Fruit fly (Drosophila melanogaster) whole organism, embryonic: ENCODE data around the gene PH4alphaNE2.

Experiments used
- Atf-2 ChIP-seq: fragments of 200-800 bp; sonication (Bioruptor generic); optimal IDR thresholded peaks from 2 replicates; lab custom pipeline; 2016; ENCODE audit warnings: missing biosample characterization, missing genetic modification characterization
- Bgb ChIP-seq: fragments of 200-800 bp; sonication (Bioruptor generic); IDR thresholded peaks from 2 replicates; pipeline ENCODE4 v1.3.6; 2022; ENCODE audit warnings: missing biosample characterization, missing genetic modification characterization; ENCODE audit not compliant: partially characterized antibody
- CG11560 ChIP-seq: fragments of 200-800 bp; sonication (Bioruptor generic); IDR thresholded peaks from 3 replicates; pipeline ENCODE4 v1.3.6; 2022; ENCODE audit warnings: missing biosample characterization, missing genetic modification characterization
- CG11695 ChIP-seq: fragments of 200-800 bp; sonication (Bioruptor generic); IDR thresholded peaks from 3 replicates; pipeline ENCODE4 v1.3.6; 2022; ENCODE audit warnings: missing biosample characterization, missing genetic modification characterization
- CG12219 ChIP-seq: fragments of 200-800 bp; sonication (Bioruptor generic); optimal IDR thresholded peaks from 3 replicates; lab custom pipeline; 2018; ENCODE audit warnings: missing biosample characterization, mild to moderate bottlenecking, missing genetic modification characterization
- CG12659 ChIP-seq: fragments of 200-800 bp; sonication (Bioruptor generic); optimal IDR thresholded peaks from 3 replicates; lab custom pipeline; 2017; ENCODE audit warnings: mild to moderate bottlenecking, missing biosample characterization, missing genetic modification reagents, missing genetic modification characterization
- CG18011 ChIP-seq: fragments of 200-800 bp; sonication (Bioruptor generic); optimal IDR thresholded peaks from 2 replicates; lab custom pipeline; 2017; ENCODE audit warnings: missing biosample characterization, missing genetic modification characterization, mild to moderate bottlenecking, moderate library complexity, missing genotype
- CG1832 ChIP-seq: fragments of 200-800 bp; sonication (Bioruptor generic); optimal IDR thresholded peaks from 2 replicates; lab custom pipeline; 2017; ENCODE audit warnings: missing biosample characterization, mild to moderate bottlenecking, missing genetic modification characterization, inconsistent platforms
- CG30020 ChIP-seq: fragments of 200-800 bp; optimal IDR thresholded peaks from 2 replicates; lab custom pipeline; 2019; ENCODE audit warnings: missing biosample characterization, mild to moderate bottlenecking, missing genetic modification characterization, moderate library complexity
- CG34224 ChIP-seq: fragments of 200-800 bp; sonication (Bioruptor generic); IDR thresholded peaks from 3 replicates; pipeline ENCODE4 v1.3.6; 2022; ENCODE audit warnings: missing biosample characterization, missing genetic modification characterization; ENCODE audit not compliant: partially characterized antibody
- CG5953 ChIP-seq: fragments of 200-800 bp; sonication (Bioruptor generic); IDR thresholded peaks from 2 replicates; pipeline ENCODE4 v1.3.6; 2022; ENCODE audit warnings: missing biosample characterization, missing genetic modification characterization
- CG6254 ChIP-seq: fragments of 200-800 bp; sonication (Bioruptor generic); optimal IDR thresholded peaks from 3 replicates; lab custom pipeline; 2017; ENCODE audit warnings: mild to moderate bottlenecking, missing biosample characterization, missing genetic modification reagents, missing genetic modification characterization
- CG7357 ChIP-seq: fragments of 200-800 bp; sonication (Bioruptor generic); IDR thresholded peaks from 3 replicates; pipeline ENCODE4 v1.3.6; 2022; ENCODE audit warnings: missing biosample characterization, missing genetic modification characterization
- CG7745 ChIP-seq: fragments of 200-800 bp; sonication (Bioruptor generic); optimal IDR thresholded peaks from 2 replicates; lab custom pipeline; 2018; ENCODE audit warnings: missing biosample characterization, mild to moderate bottlenecking, missing genetic modification characterization, moderate library complexity
- Dip3 ChIP-seq: fragments of 200-800 bp; sonication (Bioruptor generic); optimal IDR thresholded peaks from 3 replicates; lab custom pipeline; 2016; ENCODE audit warnings: missing biosample characterization, missing genetic modification characterization
- Dll ChIP-seq: fragments of 200-800 bp; sonication (Bioruptor generic); IDR thresholded peaks from 4 replicates; pipeline ENCODE4 v1.3.6; 2022; ENCODE audit warnings: missing biosample characterization, missing genetic modification characterization; ENCODE audit not compliant: partially characterized antibody
- E2f2 ChIP-seq: fragments of 200-800 bp; sonication (Bioruptor generic); IDR thresholded peaks from 2 replicates; pipeline ENCODE4 v1.3.6; 2022; ENCODE audit warnings: missing biosample characterization, missing genetic modification characterization
- Eip74EF ChIP-seq, 2 experiments: fragments of 200-800 bp in 1 of 2; fragments of >200 bp in 1 of 2; sonication (Bioruptor generic) in 1 of 2; optimal IDR thresholded peaks; 2 replicates each; lab custom pipeline; 2017 to 2019; ENCODE audit warnings: missing biosample characterization in 2 of 2, missing genetic modification characterization in 2 of 2, mild to moderate bottlenecking in 1 of 2, moderate library complexity in 1 of 2
- Hmr ChIP-seq: fragments of 200-800 bp; sonication (Bioruptor generic); optimal IDR thresholded peaks from 3 replicates; lab custom pipeline; 2017; ENCODE audit warnings: mild to moderate bottlenecking, missing biosample characterization, missing genetic modification reagents, missing genetic modification characterization
- Hr78 ChIP-seq, 2 experiments: fragments of 200-800 bp in 1 of 2; fragments of >200 bp in 1 of 2; sonication (Bioruptor generic) in 1 of 2; optimal IDR thresholded peaks; 2 replicates each; lab custom pipeline; 2017 to 2019; ENCODE audit warnings: missing biosample characterization in 2 of 2, missing genetic modification characterization in 2 of 2, mild to moderate bottlenecking in 1 of 2, moderate library complexity in 1 of 2
- Med ChIP-seq: fragments of 200-800 bp; sonication (Bioruptor generic); peaks from one replicate; lab custom pipeline; 2016; ENCODE audit warnings: missing biosample characterization, missing genetic modification characterization, mild to moderate bottlenecking, inconsistent platforms, moderate library complexity
- Meics ChIP-seq: fragments of 200-800 bp; sonication (Bioruptor generic); optimal IDR thresholded peaks from 2 replicates; lab custom pipeline; 2017; ENCODE audit warnings: missing biosample characterization, mild to moderate bottlenecking, missing genetic modification characterization
- Sox100B ChIP-seq: fragments of 200-800 bp; sonication (Bioruptor generic); optimal IDR thresholded peaks from 3 replicates; lab custom pipeline; 2018; ENCODE audit warnings: missing biosample characterization, mild to moderate bottlenecking, missing genetic modification characterization
- Trl ChIP-seq, 3 experiments: fragments of >200 bp in 2 of 3; fragments of 200-800 bp in 1 of 3; sonication (Bioruptor generic) in 1 of 3; optimal IDR thresholded peaks; 2 replicates in 1 of 3; 3 replicates in 2 of 3; lab custom pipeline; 2016 to 2017; ENCODE audit warnings: missing biosample characterization in 1 of 3, missing genetic modification characterization in 1 of 3
- YL-1 ChIP-seq: fragments of 200-800 bp; sonication (Bioruptor generic); optimal IDR thresholded peaks from 3 replicates; lab custom pipeline; 2017; ENCODE audit warnings: missing biosample characterization, mild to moderate bottlenecking, missing genetic modification characterization
- chinmo ChIP-seq: fragments of 200-800 bp; sonication (Bioruptor generic); IDR thresholded peaks from 4 replicates; pipeline ENCODE4 v1.3.6; 2022; ENCODE audit warnings: missing biosample characterization, missing genetic modification characterization; ENCODE audit not compliant: partially characterized antibody
- chn ChIP-seq: fragments of 200-800 bp; sonication (Bioruptor generic); optimal IDR thresholded peaks from 2 replicates; lab custom pipeline; 2016; ENCODE audit warnings: missing biosample characterization, missing genetic modification characterization
- ci ChIP-seq: fragments of 200-800 bp; sonication (Bioruptor generic); IDR thresholded peaks from 3 replicates; pipeline ENCODE4 v1.3.6; 2022; ENCODE audit warnings: missing biosample characterization, missing genetic modification characterization
- dpn ChIP-seq, 2 experiments: fragments of 200-800 bp; sonication (Bioruptor generic); optimal IDR thresholded peaks; 3 replicates each; lab custom pipeline; 2016; ENCODE audit warnings: missing biosample characterization in 2 of 2, missing genetic modification characterization in 2 of 2
- ewg ChIP-seq: fragments of 200-800 bp; sonication (Bioruptor generic); optimal IDR thresholded peaks from 3 replicates; lab custom pipeline; 2017; ENCODE audit warnings: mild to moderate bottlenecking, missing biosample characterization, missing genetic modification reagents, missing genetic modification characterization
- gcm ChIP-seq: fragments of 200-800 bp; sonication (Bioruptor generic); optimal IDR thresholded peaks from 2 replicates; lab custom pipeline; 2019; ENCODE audit warnings: missing biosample characterization, mild to moderate bottlenecking, missing genetic modification characterization, moderate library complexity
- gfzf ChIP-seq: fragments of 200-800 bp; sonication (Bioruptor generic); optimal IDR thresholded peaks from 2 replicates; lab custom pipeline; 2016; ENCODE audit warnings: missing biosample characterization, mild to moderate bottlenecking, missing genetic modification characterization, moderate library complexity
- gsb-n ChIP-seq: fragments of 200-800 bp; sonication (Bioruptor generic); optimal IDR thresholded peaks from 3 replicates; lab custom pipeline; 2018; ENCODE audit warnings: missing biosample characterization, mild to moderate bottlenecking, missing genetic modification characterization
- hkb ChIP-seq, 2 experiments: fragments of 200-800 bp in 1 of 2; fragments of >200 bp in 1 of 2; sonication (Bioruptor generic) in 1 of 2; IDR thresholded peaks in 1 of 2; optimal IDR thresholded peaks in 1 of 2; 2 replicates each; pipeline versions ENCODE4 v1.3.6 to Lab custom; 2017 to 2022; ENCODE audit warnings: missing biosample characterization in 1 of 2, missing genetic modification characterization in 1 of 2
- inv ChIP-seq: fragments of 200-800 bp; sonication (Bioruptor generic); IDR thresholded peaks from 2 replicates; pipeline ENCODE4 v1.3.6; 2022; ENCODE audit warnings: missing biosample characterization, missing genetic modification characterization; ENCODE audit not compliant: partially characterized antibody
- kni ChIP-seq: fragments of 200-800 bp; sonication (Bioruptor generic); optimal IDR thresholded peaks from 3 replicates; lab custom pipeline; 2017; ENCODE audit warnings: mild to moderate bottlenecking, missing biosample characterization, missing genetic modification reagents, missing genetic modification characterization
- mirr ChIP-seq: fragments of 200-800 bp; sonication (Bioruptor generic); optimal IDR thresholded peaks from 3 replicates; lab custom pipeline; 2018; ENCODE audit warnings: missing biosample characterization, mild to moderate bottlenecking, missing genetic modification characterization
- oc ChIP-seq: fragments of 200-800 bp; sonication (Bioruptor generic); optimal IDR thresholded peaks from 2 replicates; lab custom pipeline; 2018; ENCODE audit warnings: missing biosample characterization, mild to moderate bottlenecking, missing genetic modification characterization, moderate library complexity
- odd ChIP-seq: fragments of 200-800 bp; sonication (Bioruptor generic); optimal IDR thresholded peaks from 2 replicates; lab custom pipeline; 2017; ENCODE audit warnings: missing biosample characterization, mild to moderate bottlenecking, missing genetic modification characterization
- p53 ChIP-seq: fragments of 200-800 bp; sonication (Bioruptor generic); optimal IDR thresholded peaks from 2 replicates; lab custom pipeline; 2016; ENCODE audit warnings: missing biosample characterization, missing genetic modification characterization
- sens ChIP-seq: fragments of 200-800 bp; sonication (Bioruptor generic); peaks from one replicate; lab custom pipeline; 2016; ENCODE audit warnings: missing biosample characterization, missing genetic modification characterization
- so ChIP-seq: fragments of 200-800 bp; sonication (Bioruptor generic); IDR thresholded peaks from 3 replicates; pipeline ENCODE4 v1.3.6; 2022; ENCODE audit warnings: missing biosample characterization, missing genetic modification characterization
- tin ChIP-seq: fragments of 200-800 bp; sonication (Bioruptor generic); optimal IDR thresholded peaks from 3 replicates; lab custom pipeline; 2016; ENCODE audit warnings: missing biosample characterization, missing genetic modification characterization
- wdn ChIP-seq: fragments of 200-800 bp; sonication (Bioruptor generic); IDR thresholded peaks from 2 replicates; pipeline ENCODE4 v1.3.6; 2022; ENCODE audit warnings: missing biosample characterization, missing genetic modification characterization
- wek ChIP-seq: fragments of 200-800 bp; sonication (Bioruptor generic); optimal IDR thresholded peaks from 3 replicates; lab custom pipeline; 2018; ENCODE audit warnings: missing biosample characterization, mild to moderate bottlenecking, missing genetic modification characterization, moderate library complexity
- zen2 ChIP-seq: fragments of 200-800 bp; sonication (Bioruptor generic); IDR thresholded peaks from 3 replicates; pipeline ENCODE4 v1.3.6; 2022; ENCODE audit warnings: missing biosample characterization, missing genetic modification characterization; ENCODE audit not compliant: partially characterized antibody

The PH4alphaNE2 gene

dm6 chr3R:30465775-30466494 lies 46.1 kb downstream of the PH4alphaNE2 start, which contains the start of gene PH4alphaEFB (continued):
- TF ChIP-seq chinmo (GFP tag; lab: Robert Waterston, UW) (peak; percentile 56; the same call in 1 of the 4 replicates), hkb (optimal IDR thresholded peaks at IDR 0.05; lab: Kevin White, UChicago) (no peak), hkb (GFP tag; IDR thresholded peaks at IDR 0.05; lab: Robert Waterston, UW) (peak; percentile 34; the same call in 1 of the 2 replicates), CG12219 (GFP tag; lab: Kevin White, UChicago) (no peak), CG30020 (peak; percentile 7), ci (peak; percentile 68; the same call in 2 of the 3 replicates), Sox100B (GFP tag; lab: Kevin White, UChicago) (no peak), Bgb (peak; percentile 47; the same call in 1 of the 2 replicates), CG7745 (tag; lab: Kevin White, UChicago) (no peak), Dll (GFP tag; lab: Robert Waterston, UW) (peak; percentile 22; the same call in 1 of the 4 replicates), wdn (no peak), CG11560 (tag; lab: Robert Waterston, UW) (no peak), CG7357 (GFP tag; lab: Robert Waterston, UW) (no peak), CG12659 (GFP tag; lab: Kevin White, UChicago) (no peak), dpn (GFP tag; optimal IDR thresholded peaks at IDR 0.05; lab: Kevin White, UChicago) (no peak), Eip74EF (GFP tag; optimal IDR thresholded peaks at IDR 0.05; lab: Kevin White, UChicago) (peak in 1 of 2 experiments; percentile 34), so (peak; percentile 10; the same call in 1 of the 3 replicates), YL-1 (GFP tag; lab: Kevin White, UChicago) (peak; percentile 27), oc (tag; lab: Kevin White, UChicago) (no peak), p53 (GFP tag; lab: Kevin White, UChicago) (no peak), Meics (GFP tag; lab: Kevin White, UChicago) (no peak), gfzf (peak; percentile 33), sens (GFP tag; lab: Kevin White, UChicago) (peak; percentile 94), chn (GFP tag; lab: Kevin White, UChicago) (no peak), gcm (peak; percentile 64), CG6254 (GFP tag; lab: Kevin White, UChicago) (no peak), Hmr (GFP tag; lab: Kevin White, UChicago) (peak; percentile 0), Dip3 (no peak), CG34224 (GFP tag; lab: Robert Waterston, UW) (peak; percentile 75), Atf-2 (no peak), CG18011 (no peak), E2f2 (GFP tag; lab: Robert Waterston, UW) (peak; percentile 92), zen2 (GFP tag; lab: Robert Waterston, UW) (peak; percentile 54; the same call in 2 of the 3 replicates), CG11695 (0 out of 3 replicates have a peak, but pooled peaks have one; percentile 21), wek (GFP tag; lab: Kevin White, UChicago) (peak; percentile 3), inv (no peak), tin (no peak), mirr (GFP tag; lab: Kevin White, UChicago) (peak; percentile 14), Med (GFP tag; lab: Kevin White, UChicago) (peak; percentile 43), kni (GFP tag; lab: Kevin White, UChicago) (peak; percentile 3), CG5953 (GFP tag; lab: Robert Waterston, UW) (0 out of 2 replicates have a peak, but pooled peaks have one; percentile 15), ewg (GFP tag; lab: Kevin White, UChicago) (peak; percentile 76), Trl (optimal IDR thresholded peaks at IDR 0.05; lab: Kevin White, UChicago) (peak; percentile 84 to 94), Trl (GFP tag; optimal IDR thresholded peaks at IDR 0.05; lab: Kevin White, UChicago) (no peak), Hr78 (GFP tag; optimal IDR thresholded peaks at IDR 0.05; lab: Kevin White, UChicago) (peak in 1 of 2 experiments; percentile 3), odd (GFP tag; lab: Kevin White, UChicago) (peak; percentile 1), CG1832 (GFP tag; lab: Kevin White, UChicago) (no peak), gsb-n (tag; lab: Kevin White, UChicago) (peak; percentile 78)
